Worm (Caenorhabditis elegans): Measurements from ENCODE around the gene cec-1.

The cec-1 gene

ce11 chrIII:8395685-8396084 is 30.4 kb upstream of the cec-1 start, which contains the start of gene ZK353.3:
TSS of gene ZK353.3 (plus strand) at chrIII:8395985.
- TF ChIP-seq ceh-83 (GFP tag; optimal IDR thresholded peaks at IDR 0.05) (no peak), tbx-8 (GFP tag; optimal IDR thresholded peaks at IDR 0.05) (no peak)

ce11 chrIII:8398411-8398810 is 27.7 kb upstream of the cec-1 start, which contains the start of gene ZK353.2:
TSS of gene ZK353.2 (plus strand) at chrIII:8398711.
- TF ChIP-seq elt-3 (tag; optimal IDR thresholded peaks at IDR 0.05) (no peak), lin-13 (tag; optimal IDR thresholded peaks at IDR 0.05) (no peak)

- TF ChIP-seq ztf-11 (tag; optimal IDR thresholded peaks at IDR 0.05) (no peak), sem-2 (GFP tag; optimal IDR thresholded peaks at IDR 0.05) (no peak), mls-2 (tag; optimal IDR thresholded peaks at IDR 0.05) (no peak), ceh-83 (GFP tag; optimal IDR thresholded peaks at IDR 0.05) (no peak), zip-8 (tag; optimal IDR thresholded peaks at IDR 0.05) (no peak), nhr-28 (tag; optimal IDR thresholded peaks at IDR 0.05) (no peak), flh-1 (GFP tag; optimal IDR thresholded peaks at IDR 0.05) (no peak), ceh-43 (GFP tag; optimal IDR thresholded peaks at IDR 0.05) (no peak), drap-1 (GFP tag; optimal IDR thresholded peaks at IDR 0.05) (no peak), tbx-8 (GFP tag; optimal IDR thresholded peaks at IDR 0.05) (no peak), nhr-2 (tag; optimal IDR thresholded peaks at IDR 0.05) (no peak), elt-3 (tag; optimal IDR thresholded peaks at IDR 0.05) (no peak), nhr-237 (tag; optimal IDR thresholded peaks at IDR 0.05) (no peak), elt-1 (tag; optimal IDR thresholded peaks at IDR 0.05; ENCODE audit: borderline replicate concordance, insufficient read depth) (no peak), ceh-39 (tag; optimal IDR thresholded peaks at IDR 0.05) (no peak), unc-62 (GFP tag; optimal IDR thresholded peaks at IDR 0.05) (no peak), ham-2 (GFP tag; optimal IDR thresholded peaks at IDR 0.05) (no peak), M03D4.4 (tag; optimal IDR thresholded peaks at IDR 0.05) (no peak), mep-1 (tag; optimal IDR thresholded peaks at IDR 0.05) (no peak), hlh-1 (tag; optimal IDR thresholded peaks at IDR 0.05) (no peak)
Observed at ce11 chrIII:8400478-8400877, 25.7 kb upstream of the cec-1 start.

ce11 chrIII:8401887-8402286 is 24.2 kb upstream of the cec-1 start, which contains the start of gene lap-1:
TSS of gene lap-1 (minus strand) at chrIII:8401928.
- no peak for TF ChIP-seq elt-3 (tag; optimal IDR thresholded peaks at IDR 0.05)
- no peak for TF ChIP-seq ceh-43 (GFP tag; optimal IDR thresholded peaks at IDR 0.05)
- TF ChIP-seq ceh-39 (tag; optimal IDR thresholded peaks at IDR 0.05) = no peak
- TF ChIP-seq elt-1 (tag; optimal IDR thresholded peaks at IDR 0.05; ENCODE audit: borderline replicate concordance, insufficient read depth) = no peak
- no peak for TF ChIP-seq ceh-83 (GFP tag; optimal IDR thresholded peaks at IDR 0.05)
- TF ChIP-seq nhr-28 (tag; optimal IDR thresholded peaks at IDR 0.05) = no peak

- TF ChIP-seq ces-1 (GFP tag; optimal IDR thresholded peaks at IDR 0.05) (no peak), unc-62 (GFP tag; optimal IDR thresholded peaks at IDR 0.05) (no peak), elt-3 (tag; optimal IDR thresholded peaks at IDR 0.05) (no peak), ham-2 (GFP tag; optimal IDR thresholded peaks at IDR 0.05) (no peak), ceh-83 (GFP tag; optimal IDR thresholded peaks at IDR 0.05) (no peak), bed-3 (GFP tag; optimal IDR thresholded peaks at IDR 0.05) (no peak), drap-1 (GFP tag; optimal IDR thresholded peaks at IDR 0.05) (no peak), ceh-43 (GFP tag; optimal IDR thresholded peaks at IDR 0.05) (no peak)
Observed at ce11 chrIII:8402633-8403032, 23.5 kb upstream of the cec-1 start.

- no peak for TF ChIP-seq sptf-1 (tag; optimal IDR thresholded peaks at IDR 0.05)
- no peak for TF ChIP-seq ceh-39 (tag; optimal IDR thresholded peaks at IDR 0.05)
- TF ChIP-seq drap-1 (GFP tag; optimal IDR thresholded peaks at IDR 0.05) = no peak
- no peak for TF ChIP-seq mab-5 (tag; optimal IDR thresholded peaks at IDR 0.05)
- TF ChIP-seq sem-2 (GFP tag; optimal IDR thresholded peaks at IDR 0.05) = no peak
- TF ChIP-seq flh-1 (GFP tag; optimal IDR thresholded peaks at IDR 0.05) = no peak
- no peak for TF ChIP-seq snpc-4 (tag; optimal IDR thresholded peaks at IDR 0.05)
- no peak for TF ChIP-seq M03D4.4 (tag; optimal IDR thresholded peaks at IDR 0.05)
- TF ChIP-seq mls-2 (tag; optimal IDR thresholded peaks at IDR 0.05) = no peak
- no peak for TF ChIP-seq ceh-83 (GFP tag; optimal IDR thresholded peaks at IDR 0.05)
- no peak for TF ChIP-seq ceh-43 (GFP tag; optimal IDR thresholded peaks at IDR 0.05)
- no peak for TF ChIP-seq tbx-8 (GFP tag; optimal IDR thresholded peaks at IDR 0.05)
- no peak for TF ChIP-seq bed-3 (GFP tag; optimal IDR thresholded peaks at IDR 0.05)
- TF ChIP-seq lin-32 (GFP tag; optimal IDR thresholded peaks at IDR 0.05) = no peak
- TF ChIP-seq elt-1 (tag; optimal IDR thresholded peaks at IDR 0.05; ENCODE audit: borderline replicate concordance, insufficient read depth) = no peak
- TF ChIP-seq zip-8 (tag; optimal IDR thresholded peaks at IDR 0.05) = no peak
- no peak for TF ChIP-seq elt-3 (tag; optimal IDR thresholded peaks at IDR 0.05)
- no peak for TF ChIP-seq cnd-1 (tag; optimal IDR thresholded peaks at IDR 0.05)
Observed at ce11 chrIII:8403507-8403906, 22.6 kb upstream of the cec-1 start, which contains the start of gene cutc-1. TSS of gene cutc-1 (minus strand) at chrIII:8403607.
